5 fruit fly cellular contexts compared by ENCODE assay signal in the genomic region with DNA sequence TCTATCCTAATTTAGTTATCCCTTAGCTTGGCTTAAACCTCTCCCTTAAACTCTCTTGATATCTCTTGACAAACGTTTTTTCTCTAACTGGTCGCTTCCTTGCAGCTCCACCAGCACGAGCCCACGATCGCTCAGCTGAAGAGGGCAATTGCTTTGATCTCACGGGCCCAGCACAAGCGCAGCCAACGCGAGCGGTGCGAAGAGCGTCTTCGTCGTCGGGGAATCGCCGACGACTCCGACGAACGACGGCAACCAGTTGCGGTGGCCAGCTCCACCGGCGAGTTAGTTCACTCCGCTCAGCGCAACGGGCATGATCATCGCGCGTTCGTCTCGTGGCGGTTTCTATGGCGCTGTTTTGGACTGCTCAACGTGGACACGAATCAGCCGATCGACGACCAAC.
TF ChIP-seq lines count a peak whose summit lies in the region.

No protein-coding gene starts in this region.

- TF ChIP-seq CTCF in whole organism, embryonic (GFP tag; optimal IDR thresholded peaks at IDR 0.05; lab: Kevin White, UChicago): no peak

TF ChIP-seq in whole organism, adult, 20 proteins besides CTCF, POLR2A, EP300 and RAD21:
- TF ChIP-seq CG11617 (GFP tag; optimal IDR thresholded peaks at IDR 0.05; lab: Kevin White, UChicago): no peak
- TF ChIP-seq CG5204 (GFP tag; optimal IDR thresholded peaks at IDR 0.05; lab: Kevin White, UChicago): no peak
- TF ChIP-seq Hr96 (GFP tag; optimal IDR thresholded peaks at IDR 0.05; lab: Kevin White, UChicago): no peak
- no peak for TF ChIP-seq CG7045 (GFP tag; optimal IDR thresholded peaks at IDR 0.05; lab: Kevin White, UChicago)
- peak; percentile 7 for TF ChIP-seq cic (GFP tag; optimal IDR thresholded peaks at IDR 0.05; lab: Kevin White, UChicago)
- TF ChIP-seq Clk (GFP tag; optimal IDR thresholded peaks at IDR 0.05; lab: Kevin White, UChicago): no peak
- no peak for TF ChIP-seq pad (GFP tag; optimal IDR thresholded peaks at IDR 0.05; lab: Kevin White, UChicago)
- TF ChIP-seq CG1620 (GFP tag; optimal IDR thresholded peaks at IDR 0.05; lab: Kevin White, UChicago): peak; percentile 43
- TF ChIP-seq Mnt (GFP tag; optimal IDR thresholded peaks at IDR 0.05; lab: Kevin White, UChicago): peak; percentile 77
- TF ChIP-seq CG12768 (GFP tag; optimal IDR thresholded peaks at IDR 0.05; lab: Kevin White, UChicago): peak; percentile 39
- no peak for TF ChIP-seq ovo (GFP tag; optimal IDR thresholded peaks at IDR 0.05; lab: Kevin White, UChicago)
- TF ChIP-seq kay (GFP tag; lab: Kevin White, UChicago; ENCODE audit: borderline replicate concordance): no peak
- TF ChIP-seq tj (GFP tag; optimal IDR thresholded peaks at IDR 0.05; lab: Kevin White, UChicago): peak; percentile 1
- TF ChIP-seq bab1 (GFP tag; optimal IDR thresholded peaks at IDR 0.05; lab: Kevin White, UChicago): peak; percentile 10
- TF ChIP-seq CG7101 (tag; optimal IDR thresholded peaks at IDR 0.05; lab: Kevin White, UChicago): peak; percentile 36
TF ChIP-seq in whole organism, adult: peak in this region for 7.

TF ChIP-seq in whole organism, embryonic, 481 proteins besides CTCF, POLR2A, EP300 and RAD21 (continues in another document):
- TF ChIP-seq CG13296 (GFP tag; optimal IDR thresholded peaks at IDR 0.05; lab: Kevin White, UChicago): peak; percentile 22
- TF ChIP-seq CG6765 (GFP tag; optimal IDR thresholded peaks at IDR 0.05; lab: Kevin White, UChicago): peak; percentile 18
- 0 out of 3 replicates have a peak, but pooled peaks have one; percentile 4 for TF ChIP-seq Mrtf (GFP tag; IDR thresholded peaks at IDR 0.05; lab: Robert Waterston, UW)
- TF ChIP-seq CG10462 (GFP tag; optimal IDR thresholded peaks at IDR 0.05; lab: Kevin White, UChicago): no peak
- peak; percentile 94 for TF ChIP-seq CG15514 (GFP tag; optimal IDR thresholded peaks at IDR 0.05; lab: Kevin White, UChicago)
- TF ChIP-seq CG34422 (GFP tag; IDR thresholded peaks at IDR 0.05; lab: Robert Waterston, UW): peak; percentile 16; the same call in 1 of the 3 replicates
- peak; percentile 17 for TF ChIP-seq cwo (GFP tag; optimal IDR thresholded peaks at IDR 0.05; lab: Kevin White, UChicago)
- TF ChIP-seq ase (GFP tag; IDR thresholded peaks at IDR 0.05; lab: Robert Waterston, UW): no peak
- peak; percentile 47; the same call in 1 of the 3 replicates for TF ChIP-seq ken (GFP tag; IDR thresholded peaks at IDR 0.05; lab: Robert Waterston, UW)
- TF ChIP-seq unc-4 (GFP tag; IDR thresholded peaks at IDR 0.05; lab: Robert Waterston, UW; ENCODE audit: partially characterized antibody): peak; percentile 38; the same call in 1 of the 2 replicates
- TF ChIP-seq exex (tag; optimal IDR thresholded peaks at IDR 0.05; lab: Kevin White, UChicago): peak; percentile 7
- peak; percentile 0 for TF ChIP-seq Hmr (GFP tag; optimal IDR thresholded peaks at IDR 0.05; lab: Kevin White, UChicago)
- no peak for TF ChIP-seq CG2202 (tag; optimal IDR thresholded peaks at IDR 0.05; lab: Kevin White, UChicago)
- no peak for TF ChIP-seq CG8388 (GFP tag; optimal IDR thresholded peaks at IDR 0.05; lab: Kevin White, UChicago)
- peak; percentile 4 for TF ChIP-seq CG5180 (GFP tag; optimal IDR thresholded peaks at IDR 0.05; lab: Kevin White, UChicago)
- peak; percentile 15 for TF ChIP-seq CG12071 (GFP tag; optimal IDR thresholded peaks at IDR 0.05; lab: Kevin White, UChicago)

TF ChIP-seq in whole organism, prepupa, 60 proteins besides CTCF, POLR2A, EP300 and RAD21 (continues in another document):
- TF ChIP-seq CG15336 (GFP tag; IDR thresholded peaks at IDR 0.05; lab: Robert Waterston, UW) (peak; percentile 68), CG3919 (GFP tag; optimal IDR thresholded peaks at IDR 0.05; lab: Kevin White, UChicago) (peak; percentile 62), Eip78C (GFP tag; lab: Kevin White, UChicago) (peak; percentile 78), esn (GFP tag; optimal IDR thresholded peaks at IDR 0.05; lab: Kevin White, UChicago) (peak; percentile 29), CG6163 (GFP tag; IDR thresholded peaks at IDR 0.05; lab: Robert Waterston, UW) (peak; percentile 59), salr (GFP tag; optimal IDR thresholded peaks at IDR 0.05; lab: Kevin White, UChicago) (no peak), Lpt (GFP tag; optimal IDR thresholded peaks at IDR 0.05; lab: Kevin White, UChicago) (peak; percentile 11), CG1621 (tag; optimal IDR thresholded peaks at IDR 0.05; lab: Kevin White, UChicago) (peak; percentile 30), svp (GFP tag; lab: Kevin White, UChicago) (peak; percentile 92), CG6854 (GFP tag; optimal IDR thresholded peaks at IDR 0.05; lab: Kevin White, UChicago) (peak; percentile 63), CG10669 (GFP tag; optimal IDR thresholded peaks at IDR 0.05; lab: Kevin White, UChicago) (no peak), fkh (GFP tag; optimal IDR thresholded peaks at IDR 0.05; lab: Kevin White, UChicago) (no peak), CG8119 (GFP tag; IDR thresholded peaks at IDR 0.05; lab: Robert Waterston, UW) (peak; percentile 62; the same call in 2 of the 3 replicates), cyc (GFP tag; optimal IDR thresholded peaks at IDR 0.05; lab: Kevin White, UChicago) (no peak), ss (GFP tag; optimal IDR thresholded peaks at IDR 0.05; lab: Kevin White, UChicago) (peak in 1 of 2 experiments; percentile 22), lz (GFP tag; optimal IDR thresholded peaks at IDR 0.05; lab: Kevin White, UChicago) (peak; percentile 16), CG16779 (tag; optimal IDR thresholded peaks at IDR 0.05; lab: Kevin White, UChicago) (no peak), Eip93F (GFP tag; optimal IDR thresholded peaks at IDR 0.05; lab: Kevin White, UChicago) (no peak), net (GFP tag; optimal IDR thresholded peaks at IDR 0.05; lab: Kevin White, UChicago) (peak; percentile 33)

TF ChIP-seq in whole organism, pupa, 21 proteins besides CTCF, POLR2A, EP300 and RAD21:
- peak; percentile 41; the same call in 1 of the 2 replicates for TF ChIP-seq CG32121 (GFP tag; IDR thresholded peaks at IDR 0.05; lab: Robert Waterston, UW)
- peak; percentile 86 for TF ChIP-seq CG13204 (GFP tag; optimal IDR thresholded peaks at IDR 0.05; lab: Kevin White, UChicago)
- TF ChIP-seq Pif1A (GFP tag; optimal IDR thresholded peaks at IDR 0.05; lab: Kevin White, UChicago): peak; percentile 2
- peak; percentile 24 for TF ChIP-seq Pif1B (GFP tag; optimal IDR thresholded peaks at IDR 0.05; lab: Kevin White, UChicago)
- TF ChIP-seq CG12605 (GFP tag; IDR thresholded peaks at IDR 0.05; lab: Robert Waterston, UW): peak; percentile 54; the same call in 1 of the 2 replicates
- no peak for TF ChIP-seq CG15710 (tag; optimal IDR thresholded peaks at IDR 0.05; lab: Kevin White, UChicago)
- peak; percentile 75 for TF ChIP-seq CG4496 (GFP tag; IDR thresholded peaks at IDR 0.05; lab: Robert Waterston, UW)
- peak; percentile 63 for TF ChIP-seq fd96Ca (GFP tag; IDR thresholded peaks at IDR 0.05; lab: Robert Waterston, UW)
- TF ChIP-seq Ets98B (GFP tag; IDR thresholded peaks at IDR 0.05; lab: Robert Waterston, UW): peak; percentile 70
- no peak for TF ChIP-seq CG10348 (GFP tag; IDR thresholded peaks at IDR 0.05; lab: Robert Waterston, UW)

TF ChIP-seq in whole organism, wandering third instar larva, 38 proteins besides CTCF, POLR2A, EP300 and RAD21:
- peak in 1 of 2 experiments; percentile 8 for TF ChIP-seq foxo (GFP tag; optimal IDR thresholded peaks at IDR 0.05; lab: Kevin White, UChicago)
- TF ChIP-seq lola (GFP tag; optimal IDR thresholded peaks at IDR 0.05; lab: Kevin White, UChicago): no peak
- TF ChIP-seq rgr (GFP tag; optimal IDR thresholded peaks at IDR 0.05; lab: Kevin White, UChicago): peak; percentile 48
- peak; percentile 29 for TF ChIP-seq woc (GFP tag; optimal IDR thresholded peaks at IDR 0.05; lab: Kevin White, UChicago)
- peak; percentile 13 for TF ChIP-seq h (GFP tag; optimal IDR thresholded peaks at IDR 0.05; lab: Kevin White, UChicago)
- peak; percentile 4 for TF ChIP-seq br (GFP tag; optimal IDR thresholded peaks at IDR 0.05; lab: Kevin White, UChicago)
- TF ChIP-seq dl (GFP tag; optimal IDR thresholded peaks at IDR 0.05; lab: Kevin White, UChicago; ENCODE audit: insufficient read depth in 1 of 2, partially characterized antibody in 2 of 2): peak; percentile 62 to 74
- TF ChIP-seq Rel (GFP tag; optimal IDR thresholded peaks at IDR 0.05; lab: Kevin White, UChicago): no peak
- peak; percentile 29 for TF ChIP-seq Rel (tag; optimal IDR thresholded peaks at IDR 0.05; lab: Kevin White, UChicago)
- peak; percentile 14 for TF ChIP-seq Vsx2 (GFP tag; optimal IDR thresholded peaks at IDR 0.05; lab: Kevin White, UChicago; ENCODE audit: partially characterized antibody)
- peak; percentile 83 for TF ChIP-seq Dif (GFP tag; optimal IDR thresholded peaks at IDR 0.05; lab: Kevin White, UChicago; ENCODE audit: partially characterized antibody)
- peak; percentile 52 for TF ChIP-seq Hr83 (GFP tag; optimal IDR thresholded peaks at IDR 0.05; lab: Kevin White, UChicago; ENCODE audit: poor library complexity, severe bottlenecking)
- TF ChIP-seq brk (GFP tag; optimal IDR thresholded peaks at IDR 0.05; lab: Kevin White, UChicago): no peak
- TF ChIP-seq dsf (GFP tag; optimal IDR thresholded peaks at IDR 0.05; lab: Kevin White, UChicago; ENCODE audit: borderline replicate concordance): no peak
